Worm (Caenorhabditis elegans) whole organism, L3 larva: ENCODE data around the gene tsp-18.

ENCODE experiments used
- R02D3.7 ChIP-seq: fragments of 150-350 bp; optimal IDR thresholded peaks from 2 replicates; lab custom pipeline; 2014; ENCODE audit warnings: missing biosample characterization, missing genetic modification characterization
- ama-1 ChIP-seq: fragments of 150-350 bp; optimal IDR thresholded peaks from 2 replicates; lab custom pipeline; 2018
- elt-1 ChIP-seq: fragments of 150-350 bp; optimal IDR thresholded peaks from 2 replicates; lab custom pipeline; 2014; ENCODE audit warnings: missing biosample characterization, missing genetic modification characterization
- lin-15B ChIP-seq: fragments of 150-350 bp; optimal IDR thresholded peaks from 2 replicates; lab custom pipeline; 2014; ENCODE audit warnings: missing biosample characterization, missing genetic modification characterization
- lin-39 ChIP-seq: fragments of 150-350 bp; optimal IDR thresholded peaks from 2 replicates; lab custom pipeline; 2018; ENCODE audit warnings: missing biosample characterization, missing genetic modification reagents, missing genetic modification characterization
- pqm-1 ChIP-seq: fragments of 150-350 bp; optimal IDR thresholded peaks from 2 replicates; lab custom pipeline; 2017; ENCODE audit warnings: missing biosample characterization, missing genetic modification characterization, inconsistent platforms
- unc-39 ChIP-seq: sonication (generic microtip); optimal IDR thresholded peaks from 4 replicates; lab custom pipeline; 2017; ENCODE audit warnings: missing biosample characterization, missing genetic modification characterization
- unc-62 ChIP-seq: fragments of 150-350 bp; sonication (generic microtip); optimal IDR thresholded peaks from 4 replicates; lab custom pipeline; 2014; ENCODE audit warnings: missing biosample characterization, missing genetic modification reagents, missing genetic modification characterization
- ztf-11 ChIP-seq: fragments of 150-350 bp; optimal IDR thresholded peaks from 2 replicates; lab custom pipeline; 2014; ENCODE audit warnings: missing biosample characterization, missing genetic modification characterization

- no peak for TF ChIP-seq elt-1 (tag; lab: Kevin White, UChicago)
- no peak for TF ChIP-seq R02D3.7 (tag; lab: Kevin White, UChicago)
- no peak for TF ChIP-seq ztf-11
- no peak for TF ChIP-seq lin-15B
- TF ChIP-seq unc-62 (GFP tag; lab: Kevin White, UChicago), result no peak
- TF ChIP-seq lin-39 (tag; lab: Kevin White, UChicago), result peak; percentile 54
- TF ChIP-seq ama-1 (lab: Kevin White, UChicago), result no peak
- no peak for TF ChIP-seq unc-39 (tag; lab: Kevin White, UChicago)
- no peak for TF ChIP-seq pqm-1 (tag; lab: Kevin White, UChicago)
Measured at ce11 chrII:5952214-5952613, 47.9 kb downstream of the tsp-18 start.
